Worm (Caenorhabditis elegans) whole organism, L2 larva: Measurements from ENCODE around the gene gsr-1.

Experiments used
- C34F6.9 ChIP-seq: fragments of 150-350 bp; optimal IDR thresholded peaks from 2 replicates; lab custom pipeline; 2014; ENCODE audit warnings: missing biosample characterization, missing genetic modification characterization
- F13H6.1 ChIP-seq: sonication (generic microtip); optimal IDR thresholded peaks from 2 replicates; lab custom pipeline; 2016; ENCODE audit warnings: missing genetic modification characterization, missing compliant biosample characterization
- ZK546.5 ChIP-seq: sonication (generic microtip); optimal IDR thresholded peaks from 2 replicates; lab custom pipeline; 2017; ENCODE audit warnings: missing biosample characterization, missing genetic modification characterization
- ama-1 ChIP-seq: fragments of 150-350 bp; optimal IDR thresholded peaks from 2 replicates; lab custom pipeline; 2018; ENCODE audit warnings: inconsistent platforms
- blmp-1 ChIP-seq: sonication (generic microtip); optimal IDR thresholded peaks from 2 replicates; lab custom pipeline; 2017; ENCODE audit warnings: missing genetic modification characterization, mild to moderate bottlenecking, missing compliant biosample characterization, antibody characterized with exemption, moderate library complexity; ENCODE audit not compliant: insufficient read depth
- crh-2 ChIP-seq: sonication (generic microtip); optimal IDR thresholded peaks from 2 replicates; lab custom pipeline; 2017; ENCODE audit warnings: missing biosample characterization, missing genetic modification characterization
- dmd-4 ChIP-seq: sonication (generic microtip); optimal IDR thresholded peaks from 2 replicates; lab custom pipeline; 2017; ENCODE audit warnings: missing biosample characterization, missing genetic modification characterization
- egl-27 ChIP-seq: sonication (generic microtip); optimal IDR thresholded peaks from 3 replicates; lab custom pipeline; 2017; ENCODE audit warnings: missing biosample characterization, missing genetic modification reagents, missing genetic modification characterization
- gmeb-1 ChIP-seq: fragments of 150-350 bp; optimal IDR thresholded peaks from 2 replicates; lab custom pipeline; 2014; ENCODE audit warnings: missing biosample characterization, missing genetic modification characterization
- lin-11 ChIP-seq: fragments of 150-350 bp; sonication (generic microtip); optimal IDR thresholded peaks from 2 replicates; lab custom pipeline; 2014; ENCODE audit warnings: missing biosample characterization, missing genetic modification characterization, inconsistent platforms, mixed read lengths
- lin-13 ChIP-seq: fragments of 150-350 bp; optimal IDR thresholded peaks from 2 replicates; lab custom pipeline; 2014; ENCODE audit warnings: missing biosample characterization, missing genetic modification reagents, missing genetic modification characterization
- lsy-2 ChIP-seq, 2 experiments: fragments of 150-350 bp in 1 of 2; sonication (generic microtip) in 1 of 2; optimal IDR thresholded peaks; 2 replicates each; lab custom pipeline; 2014 to 2017; ENCODE audit warnings: missing biosample characterization in 2 of 2, missing genetic modification characterization in 2 of 2
- mbf-1 ChIP-seq: sonication (generic microtip); optimal IDR thresholded peaks from 2 replicates; lab custom pipeline; 2017; ENCODE audit warnings: missing biosample characterization, missing genetic modification characterization
- mdl-1 ChIP-seq, 2 experiments: fragments of 150-350 bp in 1 of 2; sonication (generic microtip) in 1 of 2; optimal IDR thresholded peaks; 2 replicates each; lab custom pipeline; 2017; ENCODE audit warnings: missing biosample characterization in 2 of 2, missing genetic modification characterization in 2 of 2
- nhr-12 ChIP-seq: fragments of 150-350 bp; optimal IDR thresholded peaks from 2 replicates; lab custom pipeline; 2014; ENCODE audit warnings: missing biosample characterization, missing genetic modification characterization
- nhr-129 ChIP-seq: fragments of 150-350 bp; optimal IDR thresholded peaks from 2 replicates; lab custom pipeline; 2014; ENCODE audit warnings: missing biosample characterization, missing genetic modification characterization
- nhr-21 ChIP-seq: fragments of 150-350 bp; optimal IDR thresholded peaks from 2 replicates; lab custom pipeline; 2014; ENCODE audit warnings: missing biosample characterization, missing genetic modification characterization
- nhr-23 ChIP-seq: fragments of 150-350 bp; optimal IDR thresholded peaks from 2 replicates; lab custom pipeline; 2014; ENCODE audit warnings: missing biosample characterization, missing genetic modification reagents, missing genetic modification characterization
- nhr-25 ChIP-seq: fragments of 150-350 bp; sonication (generic microtip); optimal IDR thresholded peaks from 3 replicates; lab custom pipeline; 2014; ENCODE audit warnings: missing biosample characterization, missing genetic modification characterization
- nhr-6 ChIP-seq: fragments of 150-350 bp; optimal IDR thresholded peaks from 2 replicates; lab custom pipeline; 2014; ENCODE audit warnings: missing biosample characterization, missing genetic modification characterization
- nhr-77 ChIP-seq: fragments of 150-350 bp; optimal IDR thresholded peaks from 2 replicates; lab custom pipeline; 2014; ENCODE audit warnings: missing biosample characterization, missing genetic modification characterization
- peb-1 ChIP-seq: fragments of 150-350 bp; optimal IDR thresholded peaks from 2 replicates; lab custom pipeline; 2014; ENCODE audit warnings: missing biosample characterization, missing genetic modification characterization
- sem-4 ChIP-seq: fragments of 150-350 bp; optimal IDR thresholded peaks from 2 replicates; lab custom pipeline; 2014; ENCODE audit warnings: missing biosample characterization, missing genetic modification reagents, missing genetic modification characterization
- skn-1 ChIP-seq: sonication (generic microtip); optimal IDR thresholded peaks from 2 replicates; lab custom pipeline; 2017; ENCODE audit warnings: missing biosample characterization, missing genetic modification characterization
- sma-3 ChIP-seq: sonication (generic microtip); optimal IDR thresholded peaks from 2 replicates; lab custom pipeline; 2016; ENCODE audit warnings: missing genetic modification reagents, missing genetic modification characterization, missing compliant biosample characterization
- sma-9 ChIP-seq, 2 experiments: fragments of 150-350 bp in 1 of 2; sonication (generic microtip) in 1 of 2; optimal IDR thresholded peaks; 2 replicates each; lab custom pipeline; 2014 to 2016; ENCODE audit warnings: missing genetic modification characterization in 2 of 2, mild to moderate bottlenecking in 1 of 2, missing biosample characterization in 1 of 2, missing compliant biosample characterization in 1 of 2, missing genetic modification reagents in 1 of 2, moderate library complexity in 1 of 2
- snpc-4 ChIP-seq: fragments of 150-350 bp; optimal IDR thresholded peaks from 2 replicates; lab custom pipeline; 2014; ENCODE audit warnings: missing biosample characterization, missing genetic modification characterization
- unc-39 ChIP-seq: fragments of 150-350 bp; optimal IDR thresholded peaks from 2 replicates; lab custom pipeline; 2014; ENCODE audit warnings: missing biosample characterization, missing genetic modification characterization
- unc-55 ChIP-seq: fragments of 150-350 bp; sonication (generic microtip); optimal IDR thresholded peaks from 3 replicates; lab custom pipeline; 2014; ENCODE audit warnings: missing biosample characterization, missing genetic modification reagents, missing genetic modification characterization
- zag-1 ChIP-seq: fragments of 150-350 bp; optimal IDR thresholded peaks from 2 replicates; lab custom pipeline; 2014; ENCODE audit warnings: missing biosample characterization, missing genetic modification characterization
- ztf-1 ChIP-seq: fragments of 200-800 bp; sonication (Bioruptor generic); conservative IDR thresholded peaks from 2 replicates; pipeline ENCODE4 v1.3.6; 2022; ENCODE audit warnings: missing genetic modification characterization, missing compliant biosample characterization
- ztf-4 ChIP-seq: fragments of 150-350 bp; optimal IDR thresholded peaks from 2 replicates; lab custom pipeline; 2014; ENCODE audit warnings: missing biosample characterization, missing genetic modification characterization

Gene gsr-1

ce11 chrIII:3664224-3664623, 13.5 kb downstream of the gsr-1 start, which contains the start of gene C46F11.4:
Gene C46F11.4, minus strand, starts transcription at chrIII:3664304.
- peak; percentile 36 for TF ChIP-seq lin-11 (tag; lab: Kevin White, UChicago)
- TF ChIP-seq F13H6.1 (tag; lab: Kevin White, UChicago) = peak; percentile 53
- peak; percentile 40 for TF ChIP-seq nhr-129
- peak; percentile 52 for TF ChIP-seq lin-13 (GFP tag; lab: Kevin White, UChicago)
- TF ChIP-seq mbf-1 = no peak
- peak; percentile 20 for TF ChIP-seq nhr-25
- TF ChIP-seq gmeb-1 (tag; lab: Kevin White, UChicago) = peak; percentile 50
- TF ChIP-seq ama-1 = no peak
- peak; percentile 47 for TF ChIP-seq unc-55 (GFP tag; lab: Kevin White, UChicago)
- peak; percentile 47 for TF ChIP-seq sma-3 (GFP tag; lab: Kevin White, UChicago)
- TF ChIP-seq lsy-2 (tag; optimal IDR thresholded peaks at IDR 0.05; lab: Kevin White, UChicago) = peak in 1 of 2 experiments; percentile 64
- no peak for TF ChIP-seq nhr-12 (tag; lab: Kevin White, UChicago)
- peak; percentile 30 for TF ChIP-seq C34F6.9 (tag; lab: Kevin White, UChicago)
- TF ChIP-seq snpc-4 (tag; lab: Kevin White, UChicago) = no peak
- TF ChIP-seq, all 48 proteins: peak for 10

ce11 chrIII:3670336-3670735, 19.6 kb downstream of the gsr-1 start, which contains the start of gene C46F11.6:
Gene C46F11.6, minus strand, starts transcription at chrIII:3670436.
- TF ChIP-seq mdl-1 (tag; optimal IDR thresholded peaks at IDR 0.05; lab: Kevin White, UChicago) (no peak), dmd-4 (tag; lab: Kevin White, UChicago) (no peak), ztf-1 (GFP tag; lab: Robert Waterston, UW) (no peak), ama-1 (no peak), F13H6.1 (tag; lab: Kevin White, UChicago) (no peak)
- TF ChIP-seq, all 48 proteins: peak for 0

- peak; percentile 45 for TF ChIP-seq ztf-4 (tag; lab: Kevin White, UChicago)
- no peak for TF ChIP-seq mbf-1
- TF ChIP-seq gmeb-1 (tag; lab: Kevin White, UChicago) = no peak
- peak; percentile 29 for TF ChIP-seq C34F6.9 (tag; lab: Kevin White, UChicago)
- peak; percentile 13 for TF ChIP-seq unc-55 (GFP tag; lab: Kevin White, UChicago)
- peak; percentile 39 for TF ChIP-seq nhr-21 (tag; lab: Kevin White, UChicago)
- peak in 1 of 2 experiments; percentile 41 for TF ChIP-seq lsy-2 (tag; optimal IDR thresholded peaks at IDR 0.05; lab: Kevin White, UChicago)
- peak; percentile 29 for TF ChIP-seq crh-2
- TF ChIP-seq, all 48 proteins: peak for 6
Observed at ce11 chrIII:3670984-3671383, 20.3 kb downstream of the gsr-1 start.

ce11 chrIII:3672839-3673238, 22.1 kb downstream of the gsr-1 start:
- TF ChIP-seq C34F6.9 (tag; lab: Kevin White, UChicago) (no peak), blmp-1 (tag; lab: Kevin White, UChicago) (peak; percentile 11), gmeb-1 (tag; lab: Kevin White, UChicago) (no peak), nhr-25 (peak; percentile 65), ZK546.5 (no peak), skn-1 (no peak), nhr-77 (tag; lab: Kevin White, UChicago) (no peak), crh-2 (peak; percentile 48), lin-13 (GFP tag; lab: Kevin White, UChicago) (peak; percentile 22), sma-9 (GFP tag; optimal IDR thresholded peaks at IDR 0.05; lab: Kevin White, UChicago) (peak; percentile 12), sma-9 (tag; optimal IDR thresholded peaks at IDR 0.05; lab: Kevin White, UChicago) (no peak), mdl-1 (tag; optimal IDR thresholded peaks at IDR 0.05; lab: Kevin White, UChicago) (no peak), nhr-12 (tag; lab: Kevin White, UChicago) (no peak), unc-39 (tag; lab: Kevin White, UChicago) (no peak), nhr-6 (tag; lab: Kevin White, UChicago) (no peak), F13H6.1 (tag; lab: Kevin White, UChicago) (peak; percentile 54), nhr-129 (peak; percentile 38), lsy-2 (tag; optimal IDR thresholded peaks at IDR 0.05; lab: Kevin White, UChicago) (peak in 1 of 2 experiments; percentile 20), snpc-4 (tag; lab: Kevin White, UChicago) (no peak), dmd-4 (tag; lab: Kevin White, UChicago) (no peak), peb-1 (tag; lab: Kevin White, UChicago) (no peak), egl-27 (tag; lab: Kevin White, UChicago) (no peak), sem-4 (peak; percentile 4), lin-11 (tag; lab: Kevin White, UChicago) (no peak)

ce11 chrIII:3674149-3674548, 23.4 kb downstream of the gsr-1 start:
- no peak for TF ChIP-seq sma-9 (GFP tag; optimal IDR thresholded peaks at IDR 0.05; lab: Kevin White, UChicago)
- TF ChIP-seq sma-9 (tag; optimal IDR thresholded peaks at IDR 0.05; lab: Kevin White, UChicago) = no peak
- no peak for TF ChIP-seq ztf-1 (GFP tag; lab: Robert Waterston, UW)
- no peak for TF ChIP-seq zag-1 (tag; lab: Kevin White, UChicago)
- no peak for TF ChIP-seq nhr-23 (tag; lab: Kevin White, UChicago)
